Fruit fly (Drosophila melanogaster) whole organism, embryonic: ENCODE data around the gene PNKP.

Experiments
- Bgb ChIP-seq: fragments of 200-800 bp; sonication (Bioruptor generic); IDR thresholded peaks from 2 replicates; pipeline ENCODE4 v1.3.6; 2022; ENCODE audit warnings: missing biosample characterization, missing genetic modification characterization; ENCODE audit not compliant: partially characterized antibody
- Blimp-1 ChIP-seq: fragments of 200-800 bp; sonication (Bioruptor generic); optimal IDR thresholded peaks from 3 replicates; lab custom pipeline; 2018; ENCODE audit warnings: missing biosample characterization, missing genetic modification characterization, mild to moderate bottlenecking, moderate library complexity, missing genetic modification reagents
- CG10431 ChIP-seq: fragments of 200-800 bp; sonication (Bioruptor generic); optimal IDR thresholded peaks from 3 replicates; lab custom pipeline; 2018; ENCODE audit warnings: missing biosample characterization, mild to moderate bottlenecking, missing genetic modification characterization
- CG10462 ChIP-seq: fragments of 200-800 bp; sonication (Bioruptor generic); optimal IDR thresholded peaks from 2 replicates; lab custom pipeline; 2016; ENCODE audit warnings: missing biosample characterization, missing genetic modification characterization
- CG11723 ChIP-seq: fragments of 200-800 bp; sonication (Bioruptor generic); optimal IDR thresholded peaks from 2 replicates; lab custom pipeline; 2017; ENCODE audit warnings: missing biosample characterization, mild to moderate bottlenecking, missing genetic modification characterization
- CG13424 ChIP-seq: fragments of 200-800 bp; sonication (Bioruptor generic); optimal IDR thresholded peaks from 2 replicates; lab custom pipeline; 2019; ENCODE audit warnings: missing biosample characterization, mild to moderate bottlenecking, missing genetic modification characterization, moderate library complexity
- CG13624 ChIP-seq: fragments of 200-800 bp; sonication (Bioruptor generic); optimal IDR thresholded peaks from 2 replicates; lab custom pipeline; 2016; ENCODE audit warnings: missing biosample characterization, missing genetic modification characterization
- CG1529 ChIP-seq: fragments of 200-800 bp; sonication (Bioruptor generic); optimal IDR thresholded peaks from 3 replicates; lab custom pipeline; 2018; ENCODE audit warnings: missing biosample characterization, missing genetic modification characterization
- CG15601 ChIP-seq: fragments of 200-800 bp; sonication (Bioruptor generic); optimal IDR thresholded peaks from 3 replicates; lab custom pipeline; 2019; ENCODE audit warnings: missing biosample characterization, mild to moderate bottlenecking, missing genetic modification characterization, moderate library complexity
- CG1603 ChIP-seq: fragments of 200-800 bp; sonication (Bioruptor generic); optimal IDR thresholded peaks from 2 replicates; lab custom pipeline; 2019; ENCODE audit warnings: missing biosample characterization, mild to moderate bottlenecking, missing genetic modification characterization, moderate library complexity
- CG16813 ChIP-seq: fragments of 200-800 bp; sonication (Bioruptor generic); IDR thresholded peaks from 3 replicates; pipeline ENCODE4 v1.3.6; 2022; ENCODE audit warnings: missing biosample characterization, missing genetic modification characterization; ENCODE audit not compliant: partially characterized antibody
- CG17802 ChIP-seq: fragments of 200-800 bp; sonication (Bioruptor generic); optimal IDR thresholded peaks from 2 replicates; lab custom pipeline; 2018; ENCODE audit warnings: missing biosample characterization, mild to moderate bottlenecking, missing genetic modification characterization, moderate library complexity
- CG2116 ChIP-seq: fragments of 200-800 bp; sonication (Bioruptor generic); optimal IDR thresholded peaks from 3 replicates; lab custom pipeline; 2018; ENCODE audit warnings: missing biosample characterization, mild to moderate bottlenecking, missing genetic modification characterization
- CG5245 ChIP-seq: fragments of 200-800 bp; sonication (Bioruptor generic); optimal IDR thresholded peaks from 3 replicates; lab custom pipeline; 2016; ENCODE audit warnings: missing biosample characterization, missing genetic modification characterization
- CG5953 ChIP-seq: fragments of 200-800 bp; sonication (Bioruptor generic); IDR thresholded peaks from 2 replicates; pipeline ENCODE4 v1.3.6; 2022; ENCODE audit warnings: missing biosample characterization, missing genetic modification characterization
- CG9609 ChIP-seq: fragments of 200-800 bp; sonication (Bioruptor generic); optimal IDR thresholded peaks from 3 replicates; lab custom pipeline; 2016; ENCODE audit warnings: missing biosample characterization, missing genetic modification characterization
- Dek ChIP-seq: fragments of 200-800 bp; sonication (Bioruptor generic); optimal IDR thresholded peaks from 3 replicates; lab custom pipeline; 2019; ENCODE audit warnings: missing biosample characterization, mild to moderate bottlenecking, missing genetic modification characterization, moderate library complexity
- Dp ChIP-seq: fragments of 200-800 bp; sonication (Bioruptor generic); optimal IDR thresholded peaks from 2 replicates; lab custom pipeline; 2018; ENCODE audit warnings: missing biosample characterization, mild to moderate bottlenecking, missing genetic modification characterization, moderate library complexity
- Elba2 ChIP-seq: fragments of 200-800 bp; sonication (Bioruptor generic); optimal IDR thresholded peaks from 3 replicates; lab custom pipeline; 2016; ENCODE audit warnings: missing biosample characterization, missing genetic modification characterization
- H15 ChIP-seq: fragments of 200-800 bp; sonication (Bioruptor generic); IDR thresholded peaks from 3 replicates; pipeline ENCODE4 v1.3.6; 2022; ENCODE audit warnings: missing biosample characterization, missing genetic modification characterization
- Hey ChIP-seq: fragments of 200-800 bp; sonication (Bioruptor generic); optimal IDR thresholded peaks from 3 replicates; lab custom pipeline; 2018; ENCODE audit warnings: missing biosample characterization, mild to moderate bottlenecking, missing genetic modification characterization
- Hmr ChIP-seq: fragments of 200-800 bp; sonication (Bioruptor generic); optimal IDR thresholded peaks from 3 replicates; lab custom pipeline; 2017; ENCODE audit warnings: mild to moderate bottlenecking, missing biosample characterization, missing genetic modification reagents, missing genetic modification characterization
- Scr ChIP-seq: fragments of 200-800 bp; sonication (Bioruptor generic); IDR thresholded peaks from 2 replicates; pipeline ENCODE4 v1.3.6; 2022; ENCODE audit warnings: missing biosample characterization, missing genetic modification characterization; ENCODE audit not compliant: partially characterized antibody
- Side ChIP-seq: fragments of 200-800 bp; sonication (Bioruptor generic); optimal IDR thresholded peaks from 2 replicates; lab custom pipeline; 2016; ENCODE audit warnings: missing biosample characterization, missing genetic modification characterization
- Six4 ChIP-seq: fragments of 200-800 bp; sonication (Bioruptor generic); optimal IDR thresholded peaks from 2 replicates; lab custom pipeline; 2016; ENCODE audit warnings: missing biosample characterization, missing genetic modification characterization
- Sry-β ChIP-seq: fragments of 200-800 bp; sonication (Bioruptor generic); optimal IDR thresholded peaks from 2 replicates; lab custom pipeline; 2018; ENCODE audit warnings: missing biosample characterization, mild to moderate bottlenecking, missing genetic modification characterization, moderate library complexity
- Stat92E ChIP-seq, 3 experiments: fragments of >200 bp in 2 of 3; fragments of 200-800 bp in 1 of 3; sonication (Bioruptor generic) in 1 of 3; optimal IDR thresholded peaks; 2 replicates each; lab custom pipeline; 2017 to 2019; ENCODE audit warnings: missing biosample characterization in 3 of 3, missing genetic modification characterization in 3 of 3, mild to moderate bottlenecking in 1 of 3, moderate library complexity in 1 of 3
- Xbp1 ChIP-seq: fragments of 200-800 bp; sonication (Bioruptor generic); optimal IDR thresholded peaks from 3 replicates; lab custom pipeline; 2016; ENCODE audit warnings: missing biosample characterization, mild to moderate bottlenecking, missing genetic modification characterization
- ase ChIP-seq: fragments of 200-800 bp; sonication (Bioruptor generic); IDR thresholded peaks from 3 replicates; pipeline ENCODE4 v1.3.6; 2022; ENCODE audit warnings: missing biosample characterization, missing genetic modification characterization
- bsh ChIP-seq, 2 experiments: fragments of 200-800 bp; sonication (Bioruptor generic); optimal IDR thresholded peaks; 2 replicates each; lab custom pipeline; 2017 to 2018; ENCODE audit warnings: mild to moderate bottlenecking in 2 of 2, missing biosample characterization in 2 of 2, missing genetic modification characterization in 2 of 2, moderate library complexity in 1 of 2
- chinmo ChIP-seq: fragments of 200-800 bp; sonication (Bioruptor generic); IDR thresholded peaks from 4 replicates; pipeline ENCODE4 v1.3.6; 2022; ENCODE audit warnings: missing biosample characterization, missing genetic modification characterization; ENCODE audit not compliant: partially characterized antibody
- crp ChIP-seq, 2 experiments: fragments of 200-800 bp; sonication (Bioruptor generic); optimal IDR thresholded peaks; 2 replicates in 1 of 2; 3 replicates in 1 of 2; lab custom pipeline; 2017; ENCODE audit warnings: missing biosample characterization in 2 of 2, missing genetic modification characterization in 2 of 2, mild to moderate bottlenecking in 1 of 2, moderate library complexity in 1 of 2
- disco-r ChIP-seq: fragments of 200-800 bp; sonication (Bioruptor generic); optimal IDR thresholded peaks from 2 replicates; lab custom pipeline; 2016; ENCODE audit warnings: missing biosample characterization, missing genetic modification characterization
- dysf ChIP-seq: fragments of 200-800 bp; sonication (Bioruptor generic); IDR thresholded peaks from 3 replicates; pipeline ENCODE4 v1.3.6; 2022; ENCODE audit warnings: missing biosample characterization, missing genetic modification characterization
- eve ChIP-seq, 2 experiments: fragments of >200 bp; optimal IDR thresholded peaks; 2 replicates each; lab custom pipeline; 2017; ENCODE audit warnings: missing biosample characterization in 2 of 2, missing genetic modification characterization in 2 of 2
- eyg ChIP-seq: fragments of 200-800 bp; sonication (Bioruptor generic); optimal IDR thresholded peaks from 3 replicates; lab custom pipeline; 2016; ENCODE audit warnings: missing biosample characterization, missing genetic modification characterization
- fd3F ChIP-seq: fragments of 200-800 bp; sonication (Bioruptor generic); optimal IDR thresholded peaks from 2 replicates; lab custom pipeline; 2018; ENCODE audit warnings: missing biosample characterization, mild to moderate bottlenecking, missing genetic modification characterization, moderate library complexity
- gcm2 ChIP-seq: fragments of 200-800 bp; sonication (Bioruptor generic); optimal IDR thresholded peaks from 2 replicates; lab custom pipeline; 2016; ENCODE audit warnings: missing biosample characterization, missing genetic modification characterization
- ken ChIP-seq: fragments of 200-800 bp; sonication (Bioruptor generic); IDR thresholded peaks from 3 replicates; pipeline ENCODE4 v1.3.6; 2022; ENCODE audit warnings: missing biosample characterization, missing genetic modification characterization
- lab ChIP-seq: fragments of 200-800 bp; sonication (Bioruptor generic); optimal IDR thresholded peaks from 3 replicates; lab custom pipeline; 2017; ENCODE audit warnings: missing biosample characterization, missing genetic modification characterization, mild to moderate bottlenecking, moderate library complexity, missing genetic modification reagents
- lmd ChIP-seq: fragments of 200-800 bp; sonication (Bioruptor generic); IDR thresholded peaks from 2 replicates; pipeline ENCODE4 v1.3.6; 2022; ENCODE audit warnings: missing biosample characterization, missing genetic modification characterization
- lola ChIP-seq, 3 experiments: fragments of >200 bp in 2 of 3; fragments of 200-800 bp in 1 of 3; sonication (Bioruptor generic) in 1 of 3; optimal IDR thresholded peaks; 2 replicates each; lab custom pipeline; 2017 to 2019; ENCODE audit warnings: missing biosample characterization in 3 of 3, missing genetic modification characterization in 3 of 3, mild to moderate bottlenecking in 1 of 3, moderate library complexity in 1 of 3
- pan ChIP-seq, 4 experiments: fragments of >200 bp in 3 of 4; fragments of 200-800 bp in 1 of 4; sonication (Bioruptor generic) in 1 of 4; optimal IDR thresholded peaks in 3 of 4; IDR thresholded peaks in 1 of 4; 2 replicates each; pipeline versions ENCODE4 v1.3.6 to Lab custom; 2017 to 2022; ENCODE audit warnings: missing biosample characterization in 2 of 4, missing genetic modification characterization in 2 of 4, mixed read lengths in 1 of 4
- rib ChIP-seq: fragments of 200-800 bp; sonication (Bioruptor generic); IDR thresholded peaks from 2 replicates; pipeline ENCODE4 v1.3.6; 2022; ENCODE audit warnings: missing biosample characterization, missing genetic modification characterization
- salm ChIP-seq: fragments of 200-800 bp; sonication (Bioruptor generic); optimal IDR thresholded peaks from 2 replicates; lab custom pipeline; 2018; ENCODE audit warnings: missing biosample characterization, mild to moderate bottlenecking, missing genetic modification characterization
- sens-2 ChIP-seq: fragments of 200-800 bp; sonication (Bioruptor generic); IDR thresholded peaks from 2 replicates; pipeline ENCODE4 v1.3.6; 2022; ENCODE audit warnings: missing biosample characterization, missing genetic modification characterization
- sima ChIP-seq: fragments of 200-800 bp; sonication (Bioruptor generic); optimal IDR thresholded peaks from 2 replicates; lab custom pipeline; 2016; ENCODE audit warnings: missing biosample characterization, missing genetic modification characterization
- twi ChIP-seq: fragments of 200-800 bp; optimal IDR thresholded peaks from 2 replicates; lab custom pipeline; 2019; ENCODE audit warnings: missing biosample characterization, mild to moderate bottlenecking, missing genetic modification characterization, moderate library complexity

Gene PNKP

dm6 chr3R:8356626-8357290, 13.4 kb upstream of the PNKP start, which contains the start of gene stck (continued):
- peak; percentile 87 for TF ChIP-seq CG2116 (GFP tag; lab: Kevin White, UChicago)
- TF ChIP-seq lola (GFP tag; optimal IDR thresholded peaks at IDR 0.05; lab: Kevin White, UChicago), result no peak
- no peak for TF ChIP-seq CG10431 (GFP tag; lab: Kevin White, UChicago)
- TF ChIP-seq Xbp1, result no peak
- peak in 1 of 2 experiments; percentile 16 for TF ChIP-seq crp (GFP tag; optimal IDR thresholded peaks at IDR 0.05; lab: Kevin White, UChicago)
- TF ChIP-seq CG10462 (GFP tag; lab: Kevin White, UChicago), result no peak
- peak; percentile 30 for TF ChIP-seq CG15601 (tag; lab: Kevin White, UChicago)
- TF ChIP-seq CG16813 (GFP tag; lab: Robert Waterston, UW), result peak; percentile 58
- no peak for TF ChIP-seq disco-r (GFP tag; lab: Kevin White, UChicago)
- no peak for TF ChIP-seq H15 (GFP tag; lab: Robert Waterston, UW)
- TF ChIP-seq sens-2 (GFP tag; lab: Robert Waterston, UW), result no peak
- peak in 1 of 3 experiments; percentile 16 for TF ChIP-seq Stat92E (GFP tag; optimal IDR thresholded peaks at IDR 0.05; lab: Kevin White, UChicago)
- TF ChIP-seq Scr (GFP tag; lab: Robert Waterston, UW), result peak; percentile 61
- no peak for TF ChIP-seq rib (GFP tag; lab: Robert Waterston, UW)
- TF ChIP-seq salm (tag; lab: Kevin White, UChicago), result no peak
- no peak for TF ChIP-seq bsh (GFP tag; optimal IDR thresholded peaks at IDR 0.05; lab: Kevin White, UChicago)
- TF ChIP-seq chinmo (GFP tag; lab: Robert Waterston, UW), result 0 out of 4 replicates have a peak, but pooled peaks have one; percentile 12
- no peak for TF ChIP-seq pan (optimal IDR thresholded peaks at IDR 0.05; lab: Kevin White, UChicago)
- no peak for TF ChIP-seq pan (GFP tag; optimal IDR thresholded peaks at IDR 0.05 in 1 of 2, IDR thresholded peaks at IDR 0.05 in 1 of 2)
- TF ChIP-seq CG5245 (GFP tag; lab: Kevin White, UChicago), result no peak
- TF ChIP-seq gcm2, result no peak
- peak; percentile 62 for TF ChIP-seq lab (GFP tag; lab: Kevin White, UChicago)
- TF ChIP-seq Dek (tag; lab: Kevin White, UChicago), result no peak
- TF ChIP-seq Hey (tag; lab: Kevin White, UChicago), result no peak
- no peak for TF ChIP-seq lmd (GFP tag; lab: Robert Waterston, UW)
- TF ChIP-seq ase (GFP tag; lab: Robert Waterston, UW), result no peak
- no peak for TF ChIP-seq CG11723
- TF ChIP-seq CG9609, result no peak
- TF ChIP-seq dysf (GFP tag; lab: Robert Waterston, UW), result no peak
- peak; percentile 94 for TF ChIP-seq Dp
- TF ChIP-seq ken (GFP tag; lab: Robert Waterston, UW), result no peak
- no peak for TF ChIP-seq sima
- peak; percentile 26 for TF ChIP-seq CG1603 (tag; lab: Kevin White, UChicago)
- no peak for TF ChIP-seq Six4 (GFP tag; lab: Kevin White, UChicago)
- no peak for TF ChIP-seq eve (GFP tag; optimal IDR thresholded peaks at IDR 0.05; lab: Kevin White, UChicago)
- peak; percentile 97 for TF ChIP-seq Sry-β (GFP tag; lab: Kevin White, UChicago)
- TF ChIP-seq CG13624 (GFP tag; lab: Kevin White, UChicago), result peak; percentile 36
- no peak for TF ChIP-seq Side (GFP tag; lab: Kevin White, UChicago)
- TF ChIP-seq CG1529, result no peak
- no peak for TF ChIP-seq CG5953 (GFP tag; lab: Robert Waterston, UW)
- no peak for TF ChIP-seq eyg
- no peak for TF ChIP-seq twi
- TF ChIP-seq fd3F, result no peak
- peak; percentile 67 for TF ChIP-seq Bgb (GFP tag; lab: Robert Waterston, UW)
- no peak for TF ChIP-seq Elba2
- no peak for TF ChIP-seq Blimp-1 (GFP tag; lab: Kevin White, UChicago)
- TF ChIP-seq CG17802, result no peak
- TF ChIP-seq CG13424 (tag; lab: Kevin White, UChicago), result no peak
- peak; percentile 31 for TF ChIP-seq Hmr (GFP tag; lab: Kevin White, UChicago)
